Fruit fly (Drosophila melanogaster): ENCODE measurements around the gene CG5001.

CG5001 gene

dm6 chr2L:1150554-1150953, 35.0 kb upstream of the CG5001 start, which contains the start of the genes Tfb4 and Vps29 (continued):
- TF ChIP-seq chinmo (GFP tag; IDR thresholded peaks at IDR 0.05; ENCODE audit: partially characterized antibody) (peak; percentile 96), slbo (GFP tag; IDR thresholded peaks at IDR 0.05) (peak; percentile 69), nmo (GFP tag; optimal IDR thresholded peaks at IDR 0.05) (peak; percentile 3), Med (GFP tag) (peak; percentile 97), trem (tag; optimal IDR thresholded peaks at IDR 0.05) (peak; percentile 61), CG7987 (GFP tag; optimal IDR thresholded peaks at IDR 0.05) (peak; percentile 44), jumu (GFP tag; optimal IDR thresholded peaks at IDR 0.05) (peak; percentile 63), CG2129 (GFP tag; IDR thresholded peaks at IDR 0.05; ENCODE audit: partially characterized antibody) (peak; percentile 70), gem (tag; optimal IDR thresholded peaks at IDR 0.05) (no peak), CG12659 (GFP tag; optimal IDR thresholded peaks at IDR 0.05) (peak; percentile 44), Fer2 (tag; optimal IDR thresholded peaks at IDR 0.05) (no peak), klu (GFP tag; IDR thresholded peaks at IDR 0.05) (no peak), HLH54F (GFP tag; optimal IDR thresholded peaks at IDR 0.05) (peak; percentile 69), CG11247 (GFP tag; IDR thresholded peaks at IDR 0.05) (0 out of 2 replicates have a peak, but pooled peaks have one; percentile 17), wdn (GFP tag; IDR thresholded peaks at IDR 0.05) (no peak), CG12391 (tag; optimal IDR thresholded peaks at IDR 0.05) (peak; percentile 43), pzg (GFP tag; optimal IDR thresholded peaks at IDR 0.05) (peak; percentile 70), CG14441 (GFP tag; IDR thresholded peaks at IDR 0.05) (no peak; the same call in 1 of the 2 replicates), CG1024 (GFP tag; IDR thresholded peaks at IDR 0.05) (0 out of 2 replicates have a peak, but pooled peaks have one; percentile 32), CG10209 (GFP tag; optimal IDR thresholded peaks at IDR 0.05) (no peak), CG3065 (GFP tag; optimal IDR thresholded peaks at IDR 0.05) (peak; percentile 18), maf-S (GFP tag; optimal IDR thresholded peaks at IDR 0.05) (peak; percentile 31), repo (GFP tag; optimal IDR thresholded peaks at IDR 0.05) (peak; percentile 1), Nf-YC (tag; optimal IDR thresholded peaks at IDR 0.05) (no peak), CG13775 (GFP tag; optimal IDR thresholded peaks at IDR 0.05) (peak; percentile 9), MESR4 (GFP tag; optimal IDR thresholded peaks at IDR 0.05) (peak; percentile 78), vnd (GFP tag; IDR thresholded peaks at IDR 0.05; ENCODE audit: partially characterized antibody) (peak; percentile 93), lilli (GFP tag; optimal IDR thresholded peaks at IDR 0.05) (peak; percentile 82), Xrp1 (GFP tag; IDR thresholded peaks at IDR 0.05) (peak; percentile 64), jigr1 (GFP tag; IDR thresholded peaks at IDR 0.05) (no peak), grau (tag; optimal IDR thresholded peaks at IDR 0.05) (no peak), sqz (GFP tag; optimal IDR thresholded peaks at IDR 0.05) (no peak), pum (GFP tag; optimal IDR thresholded peaks at IDR 0.05) (peak; percentile 42), cas (GFP tag; IDR thresholded peaks at IDR 0.05) (0 out of 2 replicates have a peak, but pooled peaks have one; percentile 15), CG17568 (GFP tag; optimal IDR thresholded peaks at IDR 0.05) (peak; percentile 99), CG6813 (GFP tag; optimal IDR thresholded peaks at IDR 0.05) (no peak), NfI (GFP tag; optimal IDR thresholded peaks at IDR 0.05) (peak; percentile 51), Ets97D (GFP tag; optimal IDR thresholded peaks at IDR 0.05) (peak; percentile 40), CoRest (tag; optimal IDR thresholded peaks at IDR 0.05) (no peak), CG11723 (GFP tag; optimal IDR thresholded peaks at IDR 0.05) (no peak), disco-r (GFP tag; optimal IDR thresholded peaks at IDR 0.05) (no peak), Fer1 (GFP tag; optimal IDR thresholded peaks at IDR 0.05) (peak; percentile 46), gcm2 (GFP tag; optimal IDR thresholded peaks at IDR 0.05) (no peak), Side (GFP tag; optimal IDR thresholded peaks at IDR 0.05) (peak; percentile 63), tx (GFP tag; optimal IDR thresholded peaks at IDR 0.05) (peak; percentile 7), gcm (GFP tag; optimal IDR thresholded peaks at IDR 0.05) (peak; percentile 21), dm (GFP tag; optimal IDR thresholded peaks at IDR 0.05) (peak; percentile 31), vvl (GFP tag; IDR thresholded peaks at IDR 0.05) (peak; percentile 58; the same call in 1 of the 2 replicates), CG1602 (GFP tag; optimal IDR thresholded peaks at IDR 0.05) (no peak), bowl (GFP tag; IDR thresholded peaks at IDR 0.05) (peak; percentile 16; the same call in 1 of the 2 replicates), CG2678 (tag; optimal IDR thresholded peaks at IDR 0.05) (no peak)

All from whole organism, embryonic.